Worm (Caenorhabditis elegans) whole organism, L2 larva: ENCODE results near the gene F10G7.10.

Experiments used
- ZK546.5 ChIP-seq: sonication (generic microtip); optimal IDR thresholded peaks from 2 replicates; lab custom pipeline; 2017; ENCODE audit warnings: missing biosample characterization, missing genetic modification characterization
- elt-1 ChIP-seq: fragments of 150-350 bp; optimal IDR thresholded peaks from 2 replicates; lab custom pipeline; 2014; ENCODE audit warnings: missing biosample characterization, missing genetic modification characterization
- fos-1 ChIP-seq: fragments of 150-350 bp; optimal IDR thresholded peaks from 2 replicates; lab custom pipeline; 2014; ENCODE audit warnings: missing biosample characterization, missing genetic modification characterization
- lsy-2 ChIP-seq, 2 experiments: fragments of 150-350 bp in 1 of 2; sonication (generic microtip) in 1 of 2; optimal IDR thresholded peaks; 2 replicates each; lab custom pipeline; 2014 to 2017; ENCODE audit warnings: missing biosample characterization in 2 of 2, missing genetic modification characterization in 2 of 2
- nhr-10 ChIP-seq: sonication (generic microtip); optimal IDR thresholded peaks from 2 replicates; lab custom pipeline; 2017; ENCODE audit warnings: missing biosample characterization, missing genetic modification characterization
- nhr-6 ChIP-seq: fragments of 150-350 bp; optimal IDR thresholded peaks from 2 replicates; lab custom pipeline; 2014; ENCODE audit warnings: missing biosample characterization, missing genetic modification characterization
- nhr-77 ChIP-seq: fragments of 150-350 bp; optimal IDR thresholded peaks from 2 replicates; lab custom pipeline; 2014; ENCODE audit warnings: missing biosample characterization, missing genetic modification characterization
- snpc-4 ChIP-seq: fragments of 150-350 bp; optimal IDR thresholded peaks from 2 replicates; lab custom pipeline; 2014; ENCODE audit warnings: missing biosample characterization, missing genetic modification characterization
- unc-62 ChIP-seq: fragments of 150-350 bp; optimal IDR thresholded peaks from 2 replicates; lab custom pipeline; 2014; ENCODE audit warnings: missing biosample characterization, missing genetic modification reagents, missing genetic modification characterization
- ztf-11 ChIP-seq: sonication (generic microtip); optimal IDR thresholded peaks from 2 replicates; lab custom pipeline; 2017; ENCODE audit warnings: missing biosample characterization, missing genetic modification characterization

ce11 chrII:4729733-4730132 is 3.7 kb upstream of the F10G7.10 start, which contains the start of gene F41C3.7:
- TF ChIP-seq fos-1 (tag; lab: Kevin White, UChicago) (no peak), elt-1 (tag; lab: Kevin White, UChicago) (no peak), unc-62 (no peak), nhr-10 (tag; lab: Kevin White, UChicago) (no peak), ztf-11 (tag; lab: Kevin White, UChicago) (no peak), ZK546.5 (tag; lab: Kevin White, UChicago) (no peak), nhr-77 (tag; lab: Kevin White, UChicago) (no peak), snpc-4 (no peak), nhr-6 (tag; lab: Kevin White, UChicago) (no peak), lsy-2 (tag; optimal IDR thresholded peaks at IDR 0.05; lab: Kevin White, UChicago) (no peak)
